Worm (Caenorhabditis elegans): ENCODE measurements around the gene shpk-1.

Gene shpk-1

ce11 chrIII:13642227-13642626 lies 34.4 kb downstream of the shpk-1 start, which contains the start of gene T12D8.10:
Gene T12D8.10, minus strand, starts transcription at chrIII:13642327.
- no peak for TF ChIP-seq sea-2 (GFP tag; IDR thresholded peaks at IDR 0.05)
- no peak for TF ChIP-seq F55B11.4 (tag; optimal IDR thresholded peaks at IDR 0.05; ENCODE audit: borderline replicate concordance, insufficient read depth)
- no peak for TF ChIP-seq ets-4 (GFP tag; optimal IDR thresholded peaks at IDR 0.05)
- TF ChIP-seq atf-7 (tag; optimal IDR thresholded peaks at IDR 0.05) = no peak
- TF ChIP-seq repo-1 (tag; optimal IDR thresholded peaks at IDR 0.05) = no peak

ce11 chrIII:13642776-13643175 lies 35.0 kb downstream of the shpk-1 start:
- no peak for TF ChIP-seq lsy-27 (tag; optimal IDR thresholded peaks at IDR 0.05; ENCODE audit: borderline replicate concordance, insufficient read depth)
- no peak for TF ChIP-seq T07F8.4 (tag; optimal IDR thresholded peaks at IDR 0.05)
- TF ChIP-seq tbp1 (GFP tag; optimal IDR thresholded peaks at IDR 0.05) = no peak
- TF ChIP-seq hlh-26 (GFP tag; conservative IDR thresholded peaks at IDR 0.05) = no peak
- no peak for TF ChIP-seq F37B4.10 (GFP tag; IDR thresholded peaks at IDR 0.05)
- TF ChIP-seq Y95B8A.8 (GFP tag; IDR thresholded peaks at IDR 0.05) = no peak
- TF ChIP-seq lin-26 (GFP tag; IDR thresholded peaks at IDR 0.05) = no peak
- TF ChIP-seq attf-6 (GFP tag; IDR thresholded peaks at IDR 0.05) = no peak
- no peak for TF ChIP-seq mel-28 (tag; optimal IDR thresholded peaks at IDR 0.05; ENCODE audit: borderline replicate concordance)
- TF ChIP-seq mes-4 (tag; optimal IDR thresholded peaks at IDR 0.05) = no peak
- TF ChIP-seq zfh-2 (GFP tag; conservative IDR thresholded peaks at IDR 0.05) = peak; percentile 91
- no peak for TF ChIP-seq nhr-27 (tag; optimal IDR thresholded peaks at IDR 0.05)
- TF ChIP-seq unc-130 (GFP tag; optimal IDR thresholded peaks at IDR 0.05) = no peak
- no peak for TF ChIP-seq fkh-3 (tag; optimal IDR thresholded peaks at IDR 0.05)
- TF ChIP-seq lir-1 (GFP tag; conservative IDR thresholded peaks at IDR 0.05) = no peak
- 0 out of 2 replicates have a peak, but pooled peaks have one; percentile 11 for TF ChIP-seq Y53G8AR.9 (GFP tag; conservative IDR thresholded peaks at IDR 0.05)
- TF ChIP-seq pha-4 (tag; optimal IDR thresholded peaks at IDR 0.05) = no peak
- TF ChIP-seq nfya-1 (tag; optimal IDR thresholded peaks at IDR 0.05; ENCODE audit: borderline replicate concordance, insufficient read depth) = no peak
- TF ChIP-seq him-1 (tag; optimal IDR thresholded peaks at IDR 0.05) = no peak
- no peak for TF ChIP-seq let-526 (GFP tag; IDR thresholded peaks at IDR 0.05)
- TF ChIP-seq B0261.1 (tag; optimal IDR thresholded peaks at IDR 0.05) = no peak
- TF ChIP-seq atf-7 (tag; optimal IDR thresholded peaks at IDR 0.05) = no peak
- no peak for TF ChIP-seq B0035.1 (tag; optimal IDR thresholded peaks at IDR 0.05)
- TF ChIP-seq mcd-1 (GFP tag; IDR thresholded peaks at IDR 0.05) = 0 out of 2 replicates have a peak, but pooled peaks have one; percentile 9
- TF ChIP-seq aptf-2 (GFP tag; conservative IDR thresholded peaks at IDR 0.05) = no peak
- TF ChIP-seq lin-54 (GFP tag; optimal IDR thresholded peaks at IDR 0.05) = no peak
- peak; percentile 78; the same call in 1 of the 2 replicates for TF ChIP-seq egrh-3 (GFP tag; IDR thresholded peaks at IDR 0.05)

ce11 chrIII:13643534-13643933 lies 35.7 kb downstream of the shpk-1 start, which contains the start of the genes drr-2 and set-16:
Gene drr-2, minus strand, starts transcription at chrIII:13643570.
Gene set-16, plus strand, starts transcription at chrIII:13643916.
- TF ChIP-seq lsl-1 (GFP tag; optimal IDR thresholded peaks at IDR 0.05) = peak; percentile 94
- no peak for TF ChIP-seq aptf-3 (GFP tag; IDR thresholded peaks at IDR 0.05)
- peak; percentile 75 for TF ChIP-seq Y53F4B.3 (GFP tag; IDR thresholded peaks at IDR 0.05)
- peak; percentile 94 for TF ChIP-seq madf-10 (tag; optimal IDR thresholded peaks at IDR 0.05)
- peak; percentile 88 for TF ChIP-seq xnd-1 (tag; optimal IDR thresholded peaks at IDR 0.05)
- peak; percentile 90 for TF ChIP-seq dpff-1 (tag; optimal IDR thresholded peaks at IDR 0.05)
- TF ChIP-seq dpl-1 (GFP tag; optimal IDR thresholded peaks at IDR 0.05) = peak; percentile 78
- peak; percentile 94 for TF ChIP-seq ztf-22 (GFP tag; optimal IDR thresholded peaks at IDR 0.05)
- TF ChIP-seq somi-1 (GFP tag; optimal IDR thresholded peaks at IDR 0.05) = peak; percentile 98
- TF ChIP-seq hsf-1 (GFP tag; IDR thresholded peaks at IDR 0.05) = peak; percentile 95
- peak; percentile 86 for TF ChIP-seq efl-1 (GFP tag; optimal IDR thresholded peaks at IDR 0.05)
- TF ChIP-seq sptf-2 (GFP tag; optimal IDR thresholded peaks at IDR 0.05) = no peak
- TF ChIP-seq lin-35 (GFP tag; optimal IDR thresholded peaks at IDR 0.05) = peak in 2 of 3 experiments; percentile 85 to 96
- peak; percentile 41 to 75 for TF ChIP-seq rec-8 (tag; optimal IDR thresholded peaks at IDR 0.05)
- TF ChIP-seq ets-4 (GFP tag; optimal IDR thresholded peaks at IDR 0.05) = peak; percentile 97
- TF ChIP-seq zim-3 (tag; optimal IDR thresholded peaks at IDR 0.05) = peak; percentile 98
- TF ChIP-seq atf-7 (tag; optimal IDR thresholded peaks at IDR 0.05) = peak; percentile 99
- TF ChIP-seq lin-54 (GFP tag; optimal IDR thresholded peaks at IDR 0.05) = peak; percentile 99
- TF ChIP-seq Y95B8A.8 (GFP tag; IDR thresholded peaks at IDR 0.05) = peak; percentile 99
- TF ChIP-seq unc-62 (GFP tag; optimal IDR thresholded peaks at IDR 0.05) = no peak

Measured in whole organism, young adult.